Worm (Caenorhabditis elegans) whole organism, young adult: ENCODE results near the gene F36H5.10.

ENCODE experiments used
- C06A6.2 ChIP-seq: fragments of 200-800 bp; sonication (Bioruptor generic); conservative IDR thresholded peaks from 2 replicates; pipeline ENCODE4 v1.3.6; 2022; ENCODE audit warnings: missing genetic modification characterization, missing compliant biosample characterization
- F39B2.1 ChIP-seq: fragments of 200-800 bp; sonication (Bioruptor generic); IDR thresholded peaks from 2 replicates; pipeline ENCODE4 v1.3.6; 2022; ENCODE audit warnings: missing genetic modification reagents, missing genetic modification characterization, missing compliant biosample characterization
- K11D2.4 ChIP-seq: fragments of 200-800 bp; sonication (Bioruptor generic); IDR thresholded peaks from 2 replicates; pipeline ENCODE4 v1.3.6; 2022; ENCODE audit warnings: missing genetic modification reagents, missing genetic modification characterization, missing compliant biosample characterization
- Y53G8AR.9 ChIP-seq: fragments of 200-800 bp; sonication (Bioruptor generic); conservative IDR thresholded peaks from 2 replicates; pipeline ENCODE4 v1.3.6; 2022; ENCODE audit warnings: missing genetic modification reagents, missing genetic modification characterization, missing compliant biosample characterization
- Y67H2A.10 ChIP-seq: fragments of 200-800 bp; sonication (Bioruptor generic); conservative IDR thresholded peaks from 2 replicates; pipeline ENCODE4 v1.3.6; 2022; ENCODE audit warnings: missing genetic modification reagents, missing genetic modification characterization, missing compliant biosample characterization
- aptf-2 ChIP-seq: fragments of 200-800 bp; sonication (Bioruptor generic); conservative IDR thresholded peaks from 2 replicates; pipeline ENCODE4 v1.3.6; 2022; ENCODE audit warnings: missing genetic modification reagents, missing genetic modification characterization, missing compliant biosample characterization
- attf-3 ChIP-seq: fragments of 200-800 bp; sonication (Bioruptor generic); conservative IDR thresholded peaks from 2 replicates; pipeline ENCODE4 v1.3.6; 2022; ENCODE audit warnings: missing genetic modification reagents, missing genetic modification characterization, missing compliant biosample characterization
- attf-5 ChIP-seq: fragments of 200-800 bp; sonication (Bioruptor generic); optimal IDR thresholded peaks from 2 replicates; lab custom pipeline; 2018; ENCODE audit warnings: mild to moderate bottlenecking, missing genetic modification characterization, missing compliant biosample characterization
- bed-1 ChIP-seq: fragments of 200-800 bp; sonication (Bioruptor generic); IDR thresholded peaks from 2 replicates; pipeline ENCODE4 v1.3.6; 2022; ENCODE audit warnings: missing genetic modification reagents, missing genetic modification characterization, missing compliant biosample characterization
- bed-2 ChIP-seq: fragments of 200-800 bp; sonication (Bioruptor generic); IDR thresholded peaks from 2 replicates; pipeline ENCODE4 v1.3.6; 2022; ENCODE audit warnings: missing genetic modification reagents, missing genetic modification characterization, missing compliant biosample characterization
- ceh-40 ChIP-seq: fragments of 200-800 bp; sonication (Bioruptor generic); IDR thresholded peaks from 2 replicates; pipeline ENCODE4 v1.3.6; 2022; ENCODE audit warnings: missing genetic modification characterization, missing compliant biosample characterization
- ceh-79 ChIP-seq: sonication (generic microtip); optimal IDR thresholded peaks from 2 replicates; lab custom pipeline; 2017; ENCODE audit warnings: mild to moderate bottlenecking, missing genetic modification characterization, missing compliant biosample characterization
- dox-1 ChIP-seq: fragments of 200-800 bp; sonication (Bioruptor generic); IDR thresholded peaks from 2 replicates; pipeline ENCODE4 v1.3.6; 2022; ENCODE audit warnings: missing genetic modification reagents, missing genetic modification characterization, missing compliant biosample characterization
- egl-44 ChIP-seq: fragments of 200-800 bp; sonication (Bioruptor generic); IDR thresholded peaks from 2 replicates; pipeline ENCODE4 v1.3.6; 2022; ENCODE audit warnings: missing genetic modification reagents, missing genetic modification characterization, missing compliant biosample characterization
- hlh-26 ChIP-seq: fragments of 200-800 bp; sonication (Bioruptor generic); conservative IDR thresholded peaks from 2 replicates; pipeline ENCODE4 v1.3.6; 2022; ENCODE audit warnings: missing genetic modification reagents, missing genetic modification characterization, missing compliant biosample characterization
- hmg-1.2 ChIP-seq: fragments of 200-800 bp; sonication (Bioruptor generic); IDR thresholded peaks from 2 replicates; pipeline ENCODE4 v1.3.6; 2022; ENCODE audit warnings: missing genetic modification reagents, missing genetic modification characterization, missing compliant biosample characterization
- hmg-20 ChIP-seq: fragments of 200-800 bp; sonication (Bioruptor generic); IDR thresholded peaks from 2 replicates; pipeline ENCODE4 v1.3.6; 2022; ENCODE audit warnings: missing genetic modification reagents, missing genetic modification characterization, missing compliant biosample characterization
- let-526 ChIP-seq: fragments of 200-800 bp; sonication (Bioruptor generic); IDR thresholded peaks from 2 replicates; pipeline ENCODE4 v1.3.6; 2022; ENCODE audit warnings: missing genetic modification reagents, missing genetic modification characterization, missing compliant biosample characterization
- let-607 ChIP-seq, 2 experiments: fragments of 200-800 bp in 1 of 2; sonication (Bioruptor generic) in 1 of 2; sonication (generic microtip) in 1 of 2; optimal IDR thresholded peaks; 2 replicates each; lab custom pipeline; 2016 to 2018; ENCODE audit warnings: mild to moderate bottlenecking in 2 of 2, missing compliant biosample characterization in 2 of 2, missing genetic modification characterization in 2 of 2, moderate library complexity in 2 of 2, missing genotype in 1 of 2
- lsl-1 ChIP-seq: fragments of 200-800 bp; sonication (Bioruptor generic); optimal IDR thresholded peaks from 2 replicates; lab custom pipeline; 2018; ENCODE audit warnings: mild to moderate bottlenecking, missing genetic modification characterization, moderate library complexity, missing compliant biosample characterization
- madf-8 ChIP-seq: fragments of 200-800 bp; sonication (Bioruptor generic); conservative IDR thresholded peaks from 2 replicates; pipeline ENCODE4 v1.3.6; 2022; ENCODE audit warnings: missing genetic modification reagents, missing genetic modification characterization, missing compliant biosample characterization
- nfya-2 ChIP-seq: fragments of 200-800 bp; sonication (Bioruptor generic); IDR thresholded peaks from 2 replicates; pipeline ENCODE4 v1.3.6; 2022; ENCODE audit warnings: missing genetic modification reagents, missing genetic modification characterization, missing compliant biosample characterization
- nfyb-1 ChIP-seq: fragments of 200-800 bp; sonication (Bioruptor generic); IDR thresholded peaks from 2 replicates; pipeline ENCODE4 v1.3.6; 2022; ENCODE audit warnings: missing genetic modification reagents, missing genetic modification characterization, missing compliant biosample characterization
- nhr-120 ChIP-seq: fragments of 200-800 bp; sonication (Bioruptor generic); IDR thresholded peaks from 2 replicates; pipeline ENCODE4 v1.3.6; 2022; ENCODE audit warnings: missing genetic modification characterization, missing compliant biosample characterization
- nhr-27 ChIP-seq: fragments of 200-800 bp; sonication (Bioruptor generic); optimal IDR thresholded peaks from 2 replicates; lab custom pipeline; 2018; ENCODE audit warnings: mild to moderate bottlenecking, missing genetic modification characterization, moderate library complexity, missing compliant biosample characterization
- nhr-90 ChIP-seq: sonication (generic microtip); optimal IDR thresholded peaks from 2 replicates; lab custom pipeline; 2016; ENCODE audit warnings: missing genotype, mild to moderate bottlenecking, missing genetic modification characterization, missing compliant biosample characterization
- pbrm-1 ChIP-seq: fragments of 200-800 bp; sonication (Bioruptor generic); IDR thresholded peaks from 2 replicates; pipeline ENCODE4 v1.3.6; 2022; ENCODE audit warnings: missing genetic modification reagents, missing genetic modification characterization, missing compliant biosample characterization
- pha-4 ChIP-seq: fragments of 150-350 bp; sonication (generic microtip); optimal IDR thresholded peaks from 2 replicates; lab custom pipeline; 2014; ENCODE audit warnings: missing biosample characterization, missing genetic modification reagents, missing genetic modification characterization
- snpc-3.4 ChIP-seq: sonication (generic microtip); optimal IDR thresholded peaks from 2 replicates; lab custom pipeline; 2017; ENCODE audit warnings: missing genetic modification characterization, mild to moderate bottlenecking, missing compliant biosample characterization, antibody characterized with exemption, moderate library complexity, missing genotype, missing genetic modification reagents
- tbp1 ChIP-seq: fragments of 200-800 bp; sonication (Bioruptor generic); optimal IDR thresholded peaks from 2 replicates; lab custom pipeline; 2018; ENCODE audit warnings: mild to moderate bottlenecking, missing genetic modification characterization, missing compliant biosample characterization
- tlf-1 ChIP-seq: fragments of 200-800 bp; sonication (Bioruptor generic); optimal IDR thresholded peaks from 2 replicates; lab custom pipeline; 2018; ENCODE audit warnings: mild to moderate bottlenecking, missing genetic modification characterization, missing compliant biosample characterization
- unc-130 ChIP-seq: sonication (generic microtip); optimal IDR thresholded peaks from 2 replicates; lab custom pipeline; 2016; ENCODE audit warnings: missing genetic modification reagents, missing genetic modification characterization, missing compliant biosample characterization
- zim-3 ChIP-seq: sonication (generic microtip); optimal IDR thresholded peaks from 2 replicates; lab custom pipeline; 2017; ENCODE audit warnings: mild to moderate bottlenecking, missing genetic modification characterization, moderate library complexity, missing compliant biosample characterization
- ztf-28 ChIP-seq: fragments of 200-800 bp; sonication (Bioruptor generic); IDR thresholded peaks from 2 replicates; pipeline ENCODE4 v1.3.6; 2022; ENCODE audit warnings: missing genetic modification reagents, missing genetic modification characterization, missing compliant biosample characterization

The F36H5.10 gene

DNA sequence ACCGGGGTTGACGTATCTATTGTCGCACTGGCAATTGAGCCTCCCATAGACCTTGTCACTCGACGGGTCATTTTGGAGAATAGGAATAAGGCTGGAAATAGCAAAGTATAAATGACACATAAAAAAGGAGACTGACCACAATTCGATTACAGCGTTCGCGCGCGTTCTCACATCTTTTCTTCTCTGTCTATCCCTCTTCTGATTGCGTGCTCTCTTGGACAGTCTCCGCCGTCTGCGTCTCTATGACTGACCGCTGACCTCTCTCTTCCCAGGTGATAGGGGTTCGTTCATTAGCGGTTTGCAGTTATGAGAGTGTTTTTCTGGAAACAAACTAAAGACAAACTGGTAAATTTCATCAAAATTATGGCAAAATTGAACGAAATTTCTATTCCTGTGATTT lies 20.8 kb upstream of the F36H5.10 start, which contains the start of gene ceh-83:
Gene ceh-83, minus strand, starts transcription at position 181 of the 400 bp plus-strand sequence.
- TF ChIP-seq ztf-28: no peak
- no peak for TF ChIP-seq hmg-20 (GFP tag; lab: Robert Waterston, UW)
- TF ChIP-seq zim-3: no peak
- 0 out of 2 replicates have a peak, but pooled peaks have one; percentile 25 for TF ChIP-seq pbrm-1 (GFP tag; lab: Robert Waterston, UW)
- TF ChIP-seq Y53G8AR.9 (GFP tag; lab: Robert Waterston, UW): no peak
- TF ChIP-seq tlf-1 (GFP tag; lab: Kevin White, UChicago): no peak
- no peak for TF ChIP-seq nhr-27 (tag; lab: Kevin White, UChicago)
- TF ChIP-seq hmg-1.2 (GFP tag; lab: Robert Waterston, UW): peak; percentile 92
- TF ChIP-seq K11D2.4: no peak
- 0 out of 2 replicates have a peak, but pooled peaks have one; percentile 52 for TF ChIP-seq aptf-2 (GFP tag; lab: Robert Waterston, UW)
- TF ChIP-seq nfyb-1 (GFP tag; lab: Robert Waterston, UW): no peak

DNA sequence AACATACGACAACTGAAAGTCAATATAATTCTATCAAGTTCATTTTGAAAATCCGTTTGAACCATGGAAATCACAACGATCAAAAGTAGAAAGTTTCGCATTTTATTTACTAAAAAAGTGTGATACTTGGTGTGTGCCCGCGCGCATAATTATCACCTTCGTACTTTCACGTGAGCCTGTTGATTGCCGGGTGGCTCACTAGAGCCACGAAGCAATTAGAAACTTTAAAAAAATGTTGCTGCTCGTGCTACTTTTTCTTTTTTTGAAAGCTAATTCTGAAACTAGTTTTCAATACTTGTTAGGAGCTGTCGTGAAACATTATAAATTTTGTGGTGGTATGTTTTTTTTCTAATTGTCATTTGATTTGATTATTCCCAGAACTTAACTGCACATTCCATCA lies 18.3 kb upstream of the F36H5.10 start, which contains the start of the genes irld-9 and irld-33:
Gene irld-9, minus strand, starts transcription at position 101 of the 400 bp plus-strand sequence.
Gene irld-33, plus strand, starts transcription at position 209 of the 400 bp plus-strand sequence.
- TF ChIP-seq ceh-40 (no peak), lsl-1 (no peak), pha-4 (tag; lab: Kevin White, UChicago) (no peak), attf-5 (GFP tag; lab: Kevin White, UChicago) (no peak), hlh-26 (GFP tag; lab: Robert Waterston, UW) (no peak), tbp1 (GFP tag; lab: Kevin White, UChicago) (no peak), egl-44 (GFP tag; lab: Robert Waterston, UW) (no peak), let-607 (tag; optimal IDR thresholded peaks at IDR 0.05; lab: Kevin White, UChicago) (no peak), bed-1 (GFP tag; lab: Robert Waterston, UW) (no peak), nhr-120 (GFP tag; lab: Robert Waterston, UW) (no peak), attf-3 (no peak), unc-130 (no peak), F39B2.1 (GFP tag; lab: Robert Waterston, UW) (no peak), dox-1 (GFP tag; lab: Robert Waterston, UW) (no peak), let-526 (no peak), snpc-3.4 (tag; lab: Kevin White, UChicago) (no peak), C06A6.2 (GFP tag; lab: Robert Waterston, UW) (no peak)

DNA sequence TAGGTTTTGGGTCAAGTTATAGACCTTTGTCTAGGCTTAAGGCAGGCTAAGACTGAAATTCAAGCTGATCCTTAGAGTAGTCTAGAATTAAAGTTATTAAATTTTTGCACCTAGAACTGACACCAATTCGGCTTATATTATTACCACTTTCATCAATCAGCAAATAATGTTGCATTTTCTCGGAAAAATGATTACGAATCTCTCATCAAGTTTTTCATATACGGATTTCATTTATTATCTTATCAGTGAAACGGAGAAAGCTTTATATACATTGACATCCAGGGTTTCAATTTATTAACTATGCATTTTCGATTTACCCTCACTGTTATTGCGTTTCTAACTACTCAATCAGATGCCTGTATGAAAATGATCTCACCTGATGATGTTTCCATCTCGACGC lies 15.9 kb upstream of the F36H5.10 start, which contains the start of gene K07G6.1:
Gene K07G6.1, plus strand, starts transcription at position 301 of the 400 bp plus-strand sequence.
- TF ChIP-seq nhr-90 (tag; lab: Kevin White, UChicago) (no peak), madf-8 (no peak), Y67H2A.10 (GFP tag; lab: Robert Waterston, UW) (no peak)
- TF ChIP-seq, all 124 proteins: peak for 0

DNA sequence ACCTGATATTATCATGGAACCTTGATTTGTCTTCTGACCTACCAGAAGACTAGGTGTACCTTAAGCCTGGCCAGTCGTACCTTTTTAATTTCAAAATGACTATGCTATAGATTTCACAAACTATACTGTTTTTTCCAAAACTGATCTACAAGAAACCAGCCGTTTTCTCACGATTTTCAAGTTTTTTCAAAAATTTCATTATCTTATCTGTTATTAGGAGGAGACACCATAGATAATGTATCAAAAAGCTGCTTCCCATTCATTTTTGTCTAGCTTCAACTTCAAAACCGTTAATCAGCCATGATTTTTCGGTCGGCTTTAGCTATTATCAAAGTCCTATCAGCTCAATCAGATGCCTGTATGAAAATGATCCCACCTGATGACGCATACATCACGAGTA lies 14.6 kb upstream of the F36H5.10 start, which contains the start of gene F36H5.12:
Gene F36H5.12, plus strand, starts transcription at position 301 of the 400 bp plus-strand sequence.
- TF ChIP-seq ceh-79 (tag; lab: Kevin White, UChicago) (no peak), lsl-1 (no peak), nfya-2 (GFP tag; lab: Robert Waterston, UW) (no peak), bed-2 (GFP tag; lab: Robert Waterston, UW) (no peak)
